Fruit fly (Drosophila melanogaster) S2 (cell line): Measurements from ENCODE around the gene CG18048.

Source experiments
- CG8478 ChIP-seq: fragments of >200 bp; optimal IDR thresholded peaks from 2 replicates; lab custom pipeline; 2018
- CTCF ChIP-seq, 2 experiments: fragments of >200 bp; optimal IDR thresholded peaks; 2 replicates each; lab custom pipeline; 2018

DNA sequence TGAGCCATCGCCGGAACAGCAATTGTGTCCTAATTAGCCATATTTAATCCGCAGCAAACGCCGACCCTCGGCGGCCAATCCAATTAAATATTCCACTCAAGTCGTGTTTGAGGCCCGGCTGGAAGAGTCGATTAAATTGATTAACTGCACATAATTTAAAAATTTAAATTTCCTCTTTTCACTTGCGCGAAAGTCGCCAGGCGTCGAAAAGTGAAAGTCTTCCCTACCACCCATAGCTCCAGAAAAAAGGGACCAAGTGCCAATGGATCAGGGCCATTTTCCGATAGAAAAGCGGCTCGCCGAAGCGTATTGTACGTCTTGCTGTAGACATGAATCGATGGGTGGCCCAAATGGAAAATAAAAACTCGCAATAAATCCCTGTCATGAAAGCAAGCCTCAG, 8.5 kb upstream of the CG18048 start:
- no peak for TF ChIP-seq CG8478
- TF ChIP-seq CTCF (optimal IDR thresholded peaks at IDR 0.05; lab: Kevin White, UChicago): no peak
